Worm (Caenorhabditis elegans) whole organism, young adult: ENCODE data around the gene K02C4.5.

Experiments
- B0035.1 ChIP-seq: sonication (generic microtip); optimal IDR thresholded peaks from 2 replicates; lab custom pipeline; 2016; ENCODE audit warnings: missing genetic modification characterization, mild to moderate bottlenecking, missing compliant biosample characterization, missing genotype, missing genetic modification reagents
- B0261.1 ChIP-seq: sonication (generic microtip); optimal IDR thresholded peaks from 2 replicates; lab custom pipeline; 2016; ENCODE audit warnings: mild to moderate bottlenecking, missing genetic modification characterization, moderate library complexity, missing compliant biosample characterization
- B0336.3 ChIP-seq: fragments of 200-800 bp; sonication (Bioruptor generic); IDR thresholded peaks from 2 replicates; pipeline ENCODE4 v1.3.6; 2022; ENCODE audit warnings: missing genetic modification characterization, missing compliant biosample characterization
- C06A6.2 ChIP-seq: fragments of 200-800 bp; sonication (Bioruptor generic); conservative IDR thresholded peaks from 2 replicates; pipeline ENCODE4 v1.3.6; 2022; ENCODE audit warnings: missing genetic modification characterization, missing compliant biosample characterization
- F39B2.1 ChIP-seq: fragments of 200-800 bp; sonication (Bioruptor generic); IDR thresholded peaks from 2 replicates; pipeline ENCODE4 v1.3.6; 2022; ENCODE audit warnings: missing genetic modification reagents, missing genetic modification characterization, missing compliant biosample characterization
- F55B11.4 ChIP-seq: sonication (generic microtip); optimal IDR thresholded peaks from 2 replicates; lab custom pipeline; 2016; ENCODE audit warnings: missing compliant biosample characterization, missing genetic modification characterization, borderline replicate concordance; ENCODE audit not compliant: insufficient read depth
- F57A8.1 ChIP-seq: fragments of 200-800 bp; sonication (Bioruptor generic); optimal IDR thresholded peaks from 2 replicates; lab custom pipeline; 2018; ENCODE audit warnings: mild to moderate bottlenecking, missing genetic modification characterization, moderate library complexity, missing compliant biosample characterization
- F57C9.4 ChIP-seq: sonication (generic microtip); optimal IDR thresholded peaks from 2 replicates; lab custom pipeline; 2017; ENCODE audit warnings: mild to moderate bottlenecking, missing genetic modification characterization, missing compliant biosample characterization
- Y53G8AR.9 ChIP-seq: fragments of 200-800 bp; sonication (Bioruptor generic); conservative IDR thresholded peaks from 2 replicates; pipeline ENCODE4 v1.3.6; 2022; ENCODE audit warnings: missing genetic modification reagents, missing genetic modification characterization, missing compliant biosample characterization
- Y56A3A.18 ChIP-seq: fragments of 200-800 bp; sonication (Bioruptor generic); IDR thresholded peaks from 2 replicates; pipeline ENCODE4 v1.3.6; 2022; ENCODE audit warnings: missing genetic modification reagents, missing genetic modification characterization, missing compliant biosample characterization
- Y67H2A.10 ChIP-seq: fragments of 200-800 bp; sonication (Bioruptor generic); conservative IDR thresholded peaks from 2 replicates; pipeline ENCODE4 v1.3.6; 2022; ENCODE audit warnings: missing genetic modification reagents, missing genetic modification characterization, missing compliant biosample characterization
- Y95B8A.8 ChIP-seq: fragments of 200-800 bp; sonication (Bioruptor generic); IDR thresholded peaks from 2 replicates; pipeline ENCODE4 v1.3.6; 2022; ENCODE audit warnings: missing genetic modification reagents, missing genetic modification characterization, missing compliant biosample characterization
- ZK185.1 ChIP-seq: sonication (generic microtip); optimal IDR thresholded peaks from 2 replicates; lab custom pipeline; 2016; ENCODE audit warnings: mild to moderate bottlenecking, missing genetic modification characterization, missing compliant biosample characterization; ENCODE audit not compliant: poor library complexity, severe bottlenecking
- athp-1 ChIP-seq: sonication (generic microtip); optimal IDR thresholded peaks from 2 replicates; lab custom pipeline; 2017; ENCODE audit warnings: mild to moderate bottlenecking, missing genetic modification characterization, missing compliant biosample characterization
- attf-5 ChIP-seq: fragments of 200-800 bp; sonication (Bioruptor generic); optimal IDR thresholded peaks from 2 replicates; lab custom pipeline; 2018; ENCODE audit warnings: mild to moderate bottlenecking, missing genetic modification characterization, missing compliant biosample characterization
- bed-1 ChIP-seq: fragments of 200-800 bp; sonication (Bioruptor generic); IDR thresholded peaks from 2 replicates; pipeline ENCODE4 v1.3.6; 2022; ENCODE audit warnings: missing genetic modification reagents, missing genetic modification characterization, missing compliant biosample characterization
- bed-2 ChIP-seq: fragments of 200-800 bp; sonication (Bioruptor generic); IDR thresholded peaks from 2 replicates; pipeline ENCODE4 v1.3.6; 2022; ENCODE audit warnings: missing genetic modification reagents, missing genetic modification characterization, missing compliant biosample characterization
- ceh-40 ChIP-seq: fragments of 200-800 bp; sonication (Bioruptor generic); IDR thresholded peaks from 2 replicates; pipeline ENCODE4 v1.3.6; 2022; ENCODE audit warnings: missing genetic modification characterization, missing compliant biosample characterization
- ceh-58 ChIP-seq: fragments of 200-800 bp; sonication (Bioruptor generic); IDR thresholded peaks from 2 replicates; pipeline ENCODE4 v1.3.6; 2022; ENCODE audit warnings: missing genetic modification characterization, missing compliant biosample characterization
- dox-1 ChIP-seq: fragments of 200-800 bp; sonication (Bioruptor generic); IDR thresholded peaks from 2 replicates; pipeline ENCODE4 v1.3.6; 2022; ENCODE audit warnings: missing genetic modification reagents, missing genetic modification characterization, missing compliant biosample characterization
- gei-17 ChIP-seq: fragments of 200-800 bp; sonication (Bioruptor generic); optimal IDR thresholded peaks from 2 replicates; lab custom pipeline; 2018; ENCODE audit warnings: mild to moderate bottlenecking, missing genetic modification characterization, missing compliant biosample characterization
- him-1 ChIP-seq: sonication (generic microtip); optimal IDR thresholded peaks from 2 replicates; lab custom pipeline; 2016; ENCODE audit warnings: missing genotype, missing genetic modification reagents, missing genetic modification characterization, missing compliant biosample characterization
- let-607 ChIP-seq, 2 experiments: fragments of 200-800 bp in 1 of 2; sonication (Bioruptor generic) in 1 of 2; sonication (generic microtip) in 1 of 2; optimal IDR thresholded peaks; 2 replicates each; lab custom pipeline; 2016 to 2018; ENCODE audit warnings: mild to moderate bottlenecking in 2 of 2, missing compliant biosample characterization in 2 of 2, missing genetic modification characterization in 2 of 2, moderate library complexity in 2 of 2, missing genotype in 1 of 2
- lin-26 ChIP-seq: fragments of 200-800 bp; sonication (Bioruptor generic); IDR thresholded peaks from 2 replicates; pipeline ENCODE4 v1.3.6; 2022; ENCODE audit warnings: missing genetic modification reagents, missing genetic modification characterization, missing compliant biosample characterization
- madf-10 ChIP-seq: sonication (generic microtip); optimal IDR thresholded peaks from 2 replicates; lab custom pipeline; 2016; ENCODE audit warnings: mild to moderate bottlenecking, missing genetic modification characterization, missing compliant biosample characterization
- madf-6 ChIP-seq: fragments of 200-800 bp; sonication (Bioruptor generic); IDR thresholded peaks from 2 replicates; pipeline ENCODE4 v1.3.6; 2022; ENCODE audit warnings: missing genetic modification reagents, missing genetic modification characterization, missing compliant biosample characterization
- madf-8 ChIP-seq: fragments of 200-800 bp; sonication (Bioruptor generic); conservative IDR thresholded peaks from 2 replicates; pipeline ENCODE4 v1.3.6; 2022; ENCODE audit warnings: missing genetic modification reagents, missing genetic modification characterization, missing compliant biosample characterization
- mes-4 ChIP-seq: sonication (generic microtip); optimal IDR thresholded peaks from 2 replicates; lab custom pipeline; 2016; ENCODE audit warnings: missing genotype, missing genetic modification characterization, missing compliant biosample characterization
- nfya-1 ChIP-seq: sonication (generic microtip); optimal IDR thresholded peaks from 2 replicates; lab custom pipeline; 2017; ENCODE audit warnings: antibody characterized with exemption, missing compliant biosample characterization, missing genetic modification characterization, borderline replicate concordance; ENCODE audit not compliant: insufficient read depth
- nfyb-1 ChIP-seq: fragments of 200-800 bp; sonication (Bioruptor generic); IDR thresholded peaks from 2 replicates; pipeline ENCODE4 v1.3.6; 2022; ENCODE audit warnings: missing genetic modification reagents, missing genetic modification characterization, missing compliant biosample characterization
- nhr-120 ChIP-seq: fragments of 200-800 bp; sonication (Bioruptor generic); IDR thresholded peaks from 2 replicates; pipeline ENCODE4 v1.3.6; 2022; ENCODE audit warnings: missing genetic modification characterization, missing compliant biosample characterization
- nhr-179 ChIP-seq: sonication (generic microtip); optimal IDR thresholded peaks from 2 replicates; lab custom pipeline; 2016; ENCODE audit warnings: mild to moderate bottlenecking, missing genetic modification characterization, missing compliant biosample characterization
- nhr-27 ChIP-seq: fragments of 200-800 bp; sonication (Bioruptor generic); optimal IDR thresholded peaks from 2 replicates; lab custom pipeline; 2018; ENCODE audit warnings: mild to moderate bottlenecking, missing genetic modification characterization, moderate library complexity, missing compliant biosample characterization
- nhr-80 ChIP-seq: sonication (generic microtip); optimal IDR thresholded peaks from 2 replicates; lab custom pipeline; 2016; ENCODE audit warnings: missing genetic modification characterization, missing compliant biosample characterization
- nhr-90 ChIP-seq: sonication (generic microtip); optimal IDR thresholded peaks from 2 replicates; lab custom pipeline; 2016; ENCODE audit warnings: missing genotype, mild to moderate bottlenecking, missing genetic modification characterization, missing compliant biosample characterization
- pbrm-1 ChIP-seq: fragments of 200-800 bp; sonication (Bioruptor generic); IDR thresholded peaks from 2 replicates; pipeline ENCODE4 v1.3.6; 2022; ENCODE audit warnings: missing genetic modification reagents, missing genetic modification characterization, missing compliant biosample characterization
- rec-8 ChIP-seq, 2 experiments: sonication (generic microtip); optimal IDR thresholded peaks; 2 replicates each; lab custom pipeline; 2016; ENCODE audit warnings: mild to moderate bottlenecking in 2 of 2, missing genetic modification characterization in 2 of 2, missing genetic modification reagents in 2 of 2, missing genotype in 2 of 2, missing biosample characterization in 1 of 2, missing compliant biosample characterization in 1 of 2, moderate library complexity in 1 of 2
- snpc-1.1 ChIP-seq: sonication (generic microtip); optimal IDR thresholded peaks from 2 replicates; lab custom pipeline; 2017; ENCODE audit warnings: missing genetic modification characterization, mild to moderate bottlenecking, missing compliant biosample characterization, antibody characterized with exemption, moderate library complexity, missing genotype, missing genetic modification reagents; ENCODE audit not compliant: insufficient read depth
- somi-1 ChIP-seq: fragments of 200-800 bp; sonication (Bioruptor generic); optimal IDR thresholded peaks from 2 replicates; lab custom pipeline; 2018; ENCODE audit warnings: mild to moderate bottlenecking, missing genetic modification characterization, missing compliant biosample characterization
- unc-130 ChIP-seq: sonication (generic microtip); optimal IDR thresholded peaks from 2 replicates; lab custom pipeline; 2016; ENCODE audit warnings: missing genetic modification reagents, missing genetic modification characterization, missing compliant biosample characterization
- unc-62 ChIP-seq: fragments of 150-350 bp; optimal IDR thresholded peaks from 2 replicates; lab custom pipeline; 2014; ENCODE audit warnings: missing biosample characterization, missing genetic modification reagents, missing genetic modification characterization
- zfh-2 ChIP-seq: fragments of 200-800 bp; sonication (Bioruptor generic); conservative IDR thresholded peaks from 2 replicates; pipeline ENCODE4 v1.3.6; 2022; ENCODE audit warnings: missing genetic modification reagents, missing genetic modification characterization, missing compliant biosample characterization
- zim-3 ChIP-seq: sonication (generic microtip); optimal IDR thresholded peaks from 2 replicates; lab custom pipeline; 2017; ENCODE audit warnings: mild to moderate bottlenecking, missing genetic modification characterization, moderate library complexity, missing compliant biosample characterization
- ztf-22 ChIP-seq: fragments of 200-800 bp; sonication (Bioruptor generic); optimal IDR thresholded peaks from 2 replicates; lab custom pipeline; 2018; ENCODE audit warnings: mild to moderate bottlenecking, missing genetic modification characterization, moderate library complexity, missing compliant biosample characterization
- ztf-28 ChIP-seq: fragments of 200-800 bp; sonication (Bioruptor generic); IDR thresholded peaks from 2 replicates; pipeline ENCODE4 v1.3.6; 2022; ENCODE audit warnings: missing genetic modification reagents, missing genetic modification characterization, missing compliant biosample characterization
- ztf-3 ChIP-seq: fragments of 200-800 bp; sonication (Bioruptor generic); optimal IDR thresholded peaks from 2 replicates; lab custom pipeline; 2018; ENCODE audit warnings: mild to moderate bottlenecking, missing genetic modification characterization, missing compliant biosample characterization

The K02C4.5 gene

ce11 chrII:8106921-8107695, 28.9 kb downstream of the K02C4.5 start, which contains the start of the genes chst-1 and C41C4.9 (continued):
- TF ChIP-seq B0261.1: peak; percentile 86
- peak; percentile 52 to 68 for TF ChIP-seq let-607 (tag; optimal IDR thresholded peaks at IDR 0.05; lab: Kevin White, UChicago)
- no peak for TF ChIP-seq gei-17 (GFP tag; lab: Kevin White, UChicago)
- TF ChIP-seq F57C9.4 (tag; lab: Kevin White, UChicago): peak; percentile 49
- TF ChIP-seq athp-1: no peak
- no peak for TF ChIP-seq zfh-2
- TF ChIP-seq ceh-58 (GFP tag; lab: Robert Waterston, UW): no peak
- peak; percentile 93 for TF ChIP-seq F57A8.1 (GFP tag; lab: Kevin White, UChicago)
- TF ChIP-seq nfyb-1 (GFP tag; lab: Robert Waterston, UW): peak; percentile 91
- TF ChIP-seq lin-26 (GFP tag; lab: Robert Waterston, UW): peak; percentile 98; the same call in 1 of the 2 replicates
- peak; percentile 70 for TF ChIP-seq somi-1 (GFP tag; lab: Kevin White, UChicago)
- no peak for TF ChIP-seq unc-62 (GFP tag; lab: Kevin White, UChicago)
- no peak for TF ChIP-seq Y67H2A.10 (GFP tag; lab: Robert Waterston, UW)
- TF ChIP-seq rec-8 (tag; optimal IDR thresholded peaks at IDR 0.05; lab: Kevin White, UChicago): peak; percentile 85 to 97
- TF ChIP-seq madf-10 (tag; lab: Kevin White, UChicago): peak; percentile 75
- peak; percentile 91 for TF ChIP-seq ztf-22
- TF ChIP-seq nhr-80: peak; percentile 75
- TF ChIP-seq him-1: peak; percentile 92
- TF ChIP-seq madf-8 (GFP tag; lab: Robert Waterston, UW): no peak
- no peak for TF ChIP-seq dox-1 (GFP tag; lab: Robert Waterston, UW)
- no peak for TF ChIP-seq nhr-120 (GFP tag; lab: Robert Waterston, UW)
- no peak for TF ChIP-seq bed-2 (GFP tag; lab: Robert Waterston, UW)
- TF ChIP-seq Y53G8AR.9 (GFP tag; lab: Robert Waterston, UW): 0 out of 2 replicates have a peak, but pooled peaks have one; percentile 32
- TF ChIP-seq nhr-179 (tag; lab: Kevin White, UChicago): peak; percentile 67
- TF ChIP-seq B0336.3: no peak; the same call in 1 of the 2 replicates
- TF ChIP-seq bed-1 (GFP tag; lab: Robert Waterston, UW): 0 out of 2 replicates have a peak, but pooled peaks have one; percentile 50
- peak; percentile 36 for TF ChIP-seq ztf-3
- TF ChIP-seq B0035.1 (tag; lab: Kevin White, UChicago): peak; percentile 46
- peak; percentile 93 for TF ChIP-seq Y56A3A.18 (GFP tag; lab: Robert Waterston, UW)
- TF ChIP-seq ceh-40 (GFP tag; lab: Robert Waterston, UW): peak; percentile 92
- TF ChIP-seq zim-3: peak; percentile 95
- peak; percentile 68 for TF ChIP-seq mes-4 (tag; lab: Kevin White, UChicago)
- TF ChIP-seq nhr-90 (tag; lab: Kevin White, UChicago): peak; percentile 96
- no peak for TF ChIP-seq nhr-27 (tag; lab: Kevin White, UChicago)
- TF ChIP-seq Y95B8A.8 (GFP tag; lab: Robert Waterston, UW): no peak
- TF ChIP-seq madf-6: no peak
- peak; percentile 58; the same call in 1 of the 2 replicates for TF ChIP-seq F39B2.1 (GFP tag; lab: Robert Waterston, UW)
- TF ChIP-seq nfya-1 (tag; lab: Kevin White, UChicago): no peak
- peak; percentile 80 for TF ChIP-seq ZK185.1 (tag; lab: Kevin White, UChicago)
- TF ChIP-seq attf-5 (GFP tag; lab: Kevin White, UChicago): peak; percentile 82
- peak; percentile 66 for TF ChIP-seq unc-130 (GFP tag; lab: Kevin White, UChicago)
- TF ChIP-seq pbrm-1: no peak; the same call in 1 of the 2 replicates
- TF ChIP-seq F55B11.4 (tag; lab: Kevin White, UChicago): peak; percentile 35
- TF ChIP-seq ztf-28 (GFP tag; lab: Robert Waterston, UW): no peak
- peak; percentile 30 for TF ChIP-seq snpc-1.1 (tag; lab: Kevin White, UChicago)
- TF ChIP-seq C06A6.2 (GFP tag; lab: Robert Waterston, UW): peak; percentile 53; the same call in 1 of the 2 replicates
